Fruit fly (Drosophila melanogaster) whole organism, embryonic: Measurements from ENCODE around the gene CG9919.

Experiments used
- Atf6 ChIP-seq: fragments of 200-800 bp; sonication (Bioruptor generic); IDR thresholded peaks from 2 replicates; pipeline ENCODE4 v1.3.6; 2022; ENCODE audit warnings: missing biosample characterization, missing genetic modification characterization
- Awh ChIP-seq: fragments of 200-800 bp; sonication (Bioruptor generic); IDR thresholded peaks from 2 replicates; pipeline ENCODE4, ENCODE4 v1.3.6; 2022; ENCODE audit warnings: missing biosample characterization, missing genetic modification characterization
- Bgb ChIP-seq: fragments of 200-800 bp; sonication (Bioruptor generic); IDR thresholded peaks from 2 replicates; pipeline ENCODE4 v1.3.6; 2022; ENCODE audit warnings: missing biosample characterization, missing genetic modification characterization; ENCODE audit not compliant: partially characterized antibody
- CG10979 ChIP-seq: fragments of 200-800 bp; sonication (Bioruptor generic); optimal IDR thresholded peaks from 2 replicates; lab custom pipeline; 2018; ENCODE audit warnings: missing biosample characterization, mild to moderate bottlenecking, missing genetic modification characterization, moderate library complexity
- CG11247 ChIP-seq: fragments of 200-800 bp; sonication (Bioruptor generic); IDR thresholded peaks from 2 replicates; pipeline ENCODE4 v1.3.6; 2022; ENCODE audit warnings: missing biosample characterization, missing genetic modification characterization
- CG1233 ChIP-seq: fragments of 200-800 bp; sonication (Bioruptor generic); optimal IDR thresholded peaks from 4 replicates; lab custom pipeline; 2018; ENCODE audit warnings: missing biosample characterization, mild to moderate bottlenecking, missing genetic modification characterization
- CG13296 ChIP-seq: fragments of 200-800 bp; sonication (Bioruptor generic); optimal IDR thresholded peaks from 3 replicates; lab custom pipeline; 2018; ENCODE audit warnings: missing biosample characterization, mild to moderate bottlenecking, missing genetic modification characterization
- CG14710 ChIP-seq: fragments of 200-800 bp; sonication (Bioruptor generic); optimal IDR thresholded peaks from 3 replicates; lab custom pipeline; 2019; ENCODE audit warnings: missing biosample characterization, mild to moderate bottlenecking, missing genetic modification characterization, moderate library complexity
- CG1529 ChIP-seq: fragments of 200-800 bp; sonication (Bioruptor generic); optimal IDR thresholded peaks from 3 replicates; lab custom pipeline; 2018; ENCODE audit warnings: missing biosample characterization, missing genetic modification characterization
- CG15601 ChIP-seq: fragments of 200-800 bp; sonication (Bioruptor generic); optimal IDR thresholded peaks from 3 replicates; lab custom pipeline; 2019; ENCODE audit warnings: missing biosample characterization, mild to moderate bottlenecking, missing genetic modification characterization, moderate library complexity
- CG16779 ChIP-seq: fragments of 200-800 bp; sonication (Bioruptor generic); IDR thresholded peaks from 2 replicates; pipeline ENCODE4 v1.3.6; 2022; ENCODE audit warnings: missing biosample characterization, missing genetic modification characterization
- CG18764 ChIP-seq: fragments of 200-800 bp; sonication (Bioruptor generic); optimal IDR thresholded peaks from 3 replicates; lab custom pipeline; 2016; ENCODE audit warnings: missing biosample characterization, missing genetic modification characterization
- CG2120 ChIP-seq: fragments of 200-800 bp; sonication (Bioruptor generic); optimal IDR thresholded peaks from 3 replicates; lab custom pipeline; 2016; ENCODE audit warnings: missing biosample characterization, missing genetic modification characterization
- CG2875 ChIP-seq: fragments of 200-800 bp; sonication (Bioruptor generic); optimal IDR thresholded peaks from 2 replicates; lab custom pipeline; 2017; ENCODE audit warnings: missing biosample characterization, mild to moderate bottlenecking, missing genetic modification characterization, missing genetic modification reagents
- CG3838 ChIP-seq: fragments of 200-800 bp; sonication (Bioruptor generic); optimal IDR thresholded peaks from 3 replicates; lab custom pipeline; 2016; ENCODE audit warnings: missing biosample characterization, missing genetic modification characterization
- CG4282 ChIP-seq: fragments of 200-800 bp; sonication (Bioruptor generic); optimal IDR thresholded peaks from 2 replicates; lab custom pipeline; 2016; ENCODE audit warnings: missing biosample characterization, missing genetic modification characterization
- CG6689 ChIP-seq: fragments of 200-800 bp; sonication (Bioruptor generic); IDR thresholded peaks from 2 replicates; pipeline ENCODE4 v1.3.6; 2022; ENCODE audit warnings: missing biosample characterization, missing genetic modification characterization
- CG7745 ChIP-seq: fragments of 200-800 bp; sonication (Bioruptor generic); optimal IDR thresholded peaks from 2 replicates; lab custom pipeline; 2018; ENCODE audit warnings: missing biosample characterization, mild to moderate bottlenecking, missing genetic modification characterization, moderate library complexity
- Chrac-16 ChIP-seq: fragments of 200-800 bp; sonication (Bioruptor generic); optimal IDR thresholded peaks from 3 replicates; lab custom pipeline; 2016; ENCODE audit warnings: missing biosample characterization, missing genetic modification characterization
- Dbx ChIP-seq: fragments of 200-800 bp; sonication (Bioruptor generic); IDR thresholded peaks from 3 replicates; pipeline ENCODE4 v1.3.6; 2022; ENCODE audit warnings: missing biosample characterization, missing genetic modification characterization
- Dfd ChIP-seq, 2 experiments: fragments of >200 bp; optimal IDR thresholded peaks; 2 replicates each; lab custom pipeline; 2017; ENCODE audit warnings: missing biosample characterization in 2 of 2, missing genetic modification characterization in 2 of 2
- Dip2 ChIP-seq: fragments of 200-800 bp; sonication (Bioruptor generic); IDR thresholded peaks from 2 replicates; pipeline ENCODE4 v1.3.6; 2022; ENCODE audit warnings: missing biosample characterization, missing genetic modification characterization
- ERR ChIP-seq: fragments of 200-800 bp; sonication (Bioruptor generic); optimal IDR thresholded peaks from 2 replicates; lab custom pipeline; 2016; ENCODE audit warnings: missing biosample characterization, missing genetic modification characterization
- Ets97D ChIP-seq: fragments of 200-800 bp; sonication (Bioruptor generic); optimal IDR thresholded peaks from 3 replicates; lab custom pipeline; 2016; ENCODE audit warnings: missing biosample characterization, missing genetic modification characterization
- NC2β ChIP-seq: fragments of 200-800 bp; sonication (Bioruptor generic); optimal IDR thresholded peaks from 2 replicates; lab custom pipeline; 2016; ENCODE audit warnings: missing biosample characterization, missing genetic modification characterization
- Nf-YB ChIP-seq: fragments of 200-800 bp; sonication (Bioruptor generic); optimal IDR thresholded peaks from 3 replicates; lab custom pipeline; 2019; ENCODE audit warnings: missing biosample characterization, mild to moderate bottlenecking, missing genetic modification characterization, moderate library complexity
- NfI ChIP-seq: fragments of 200-800 bp; sonication (Bioruptor generic); optimal IDR thresholded peaks from 3 replicates; lab custom pipeline; 2018; ENCODE audit warnings: missing biosample characterization, mild to moderate bottlenecking, missing genetic modification characterization, moderate library complexity
- Poxn ChIP-seq: fragments of 200-800 bp; sonication (Bioruptor generic); IDR thresholded peaks from 2 replicates; pipeline ENCODE4 v1.3.6; 2022; ENCODE audit warnings: missing biosample characterization, missing genetic modification characterization
- Rx ChIP-seq: fragments of 200-800 bp; sonication (Bioruptor generic); IDR thresholded peaks from 2 replicates; pipeline ENCODE4 v1.3.6; 2022; ENCODE audit warnings: missing biosample characterization, missing genetic modification characterization
- Scr ChIP-seq: fragments of 200-800 bp; sonication (Bioruptor generic); IDR thresholded peaks from 2 replicates; pipeline ENCODE4 v1.3.6; 2022; ENCODE audit warnings: missing biosample characterization, missing genetic modification characterization; ENCODE audit not compliant: partially characterized antibody
- Spps ChIP-seq: fragments of 200-800 bp; sonication (Bioruptor generic); optimal IDR thresholded peaks from 2 replicates; lab custom pipeline; 2018; ENCODE audit warnings: missing biosample characterization, mild to moderate bottlenecking, missing genetic modification characterization
- TFAM ChIP-seq: fragments of 200-800 bp; sonication (Bioruptor generic); optimal IDR thresholded peaks from 2 replicates; lab custom pipeline; 2017; ENCODE audit warnings: missing biosample characterization, missing genetic modification characterization, inconsistent platforms
- Tbp ChIP-seq: fragments of >200 bp; optimal IDR thresholded peaks from 2 replicates; lab custom pipeline; 2018; ENCODE audit warnings: missing biosample characterization, missing genetic modification characterization
- ara ChIP-seq: fragments of 200-800 bp; sonication (Bioruptor generic); IDR thresholded peaks from 2 replicates; pipeline ENCODE4 v1.3.6; 2022; ENCODE audit warnings: missing biosample characterization, missing genetic modification characterization
- cas ChIP-seq: fragments of 200-800 bp; sonication (Bioruptor generic); IDR thresholded peaks from 2 replicates; pipeline ENCODE4 v1.3.6; 2022; ENCODE audit warnings: missing biosample characterization, missing genetic modification characterization
- danr ChIP-seq: fragments of 200-800 bp; sonication (Bioruptor generic); IDR thresholded peaks from 2 replicates; pipeline ENCODE4 v1.3.6; 2022; ENCODE audit warnings: missing biosample characterization, missing genetic modification characterization
- dati ChIP-seq: fragments of 200-800 bp; sonication (Bioruptor generic); IDR thresholded peaks from 2 replicates; pipeline ENCODE4 v1.3.6; 2022; ENCODE audit warnings: missing biosample characterization, missing genetic modification characterization
- dysf ChIP-seq: fragments of 200-800 bp; sonication (Bioruptor generic); IDR thresholded peaks from 3 replicates; pipeline ENCODE4 v1.3.6; 2022; ENCODE audit warnings: missing biosample characterization, missing genetic modification characterization
- gcm ChIP-seq: fragments of 200-800 bp; sonication (Bioruptor generic); optimal IDR thresholded peaks from 2 replicates; lab custom pipeline; 2019; ENCODE audit warnings: missing biosample characterization, mild to moderate bottlenecking, missing genetic modification characterization, moderate library complexity
- ham ChIP-seq: fragments of 200-800 bp; sonication (Bioruptor generic); IDR thresholded peaks from 2 replicates; pipeline ENCODE4 v1.3.6; 2022; ENCODE audit warnings: missing biosample characterization, missing genetic modification characterization
- hth ChIP-seq: fragments of >200 bp; optimal IDR thresholded peaks from 2 replicates; lab custom pipeline; 2017; ENCODE audit warnings: inconsistent platforms
- prd ChIP-seq, 3 experiments: fragments of >200 bp in 2 of 3; fragments of 200-800 bp in 1 of 3; sonication (Bioruptor generic) in 1 of 3; optimal IDR thresholded peaks in 2 of 3; IDR thresholded peaks in 1 of 3; 2 replicates in 2 of 3; 3 replicates in 1 of 3; pipeline versions ENCODE4 v1.3.6 to Lab custom; 2017 to 2022; ENCODE audit warnings: missing biosample characterization in 1 of 3, missing genetic modification characterization in 1 of 3
- pros ChIP-seq: fragments of 200-800 bp; sonication (Bioruptor generic); optimal IDR thresholded peaks from 3 replicates; lab custom pipeline; 2019; ENCODE audit warnings: missing biosample characterization, mild to moderate bottlenecking, missing genetic modification characterization, moderate library complexity
- psq ChIP-seq: fragments of 200-800 bp; sonication (Bioruptor generic); optimal IDR thresholded peaks from 2 replicates; lab custom pipeline; 2017; ENCODE audit warnings: missing biosample characterization, missing genetic modification characterization
- salm ChIP-seq: fragments of 200-800 bp; sonication (Bioruptor generic); optimal IDR thresholded peaks from 2 replicates; lab custom pipeline; 2018; ENCODE audit warnings: missing biosample characterization, mild to moderate bottlenecking, missing genetic modification characterization
- scrt ChIP-seq: fragments of 200-800 bp; sonication (Bioruptor generic); optimal IDR thresholded peaks from 2 replicates; lab custom pipeline; 2018; ENCODE audit warnings: missing biosample characterization, mild to moderate bottlenecking, missing genetic modification characterization, moderate library complexity
- sens ChIP-seq: fragments of 200-800 bp; sonication (Bioruptor generic); peaks from one replicate; lab custom pipeline; 2016; ENCODE audit warnings: missing biosample characterization, missing genetic modification characterization
- tio ChIP-seq: fragments of 200-800 bp; sonication (Bioruptor generic); optimal IDR thresholded peaks from 2 replicates; lab custom pipeline; 2017; ENCODE audit warnings: missing biosample characterization, missing genetic modification characterization, inconsistent platforms
- tna ChIP-seq: fragments of 200-800 bp; sonication (Bioruptor generic); IDR thresholded peaks from 2 replicates; pipeline ENCODE4 v1.3.6; 2022; ENCODE audit warnings: missing biosample characterization, missing genetic modification characterization; ENCODE audit not compliant: partially characterized antibody
- toy ChIP-seq: fragments of 200-800 bp; sonication (Bioruptor generic); IDR thresholded peaks from 2 replicates; pipeline ENCODE4 v1.3.6; 2022; ENCODE audit warnings: missing biosample characterization, missing genetic modification characterization
- yki ChIP-seq: fragments of >200 bp; optimal IDR thresholded peaks from 3 replicates; lab custom pipeline; 2018
- zf30C ChIP-seq: fragments of 200-800 bp; sonication (Bioruptor generic); optimal IDR thresholded peaks from 3 replicates; lab custom pipeline; 2018; ENCODE audit warnings: missing biosample characterization, mild to moderate bottlenecking, missing genetic modification characterization

Gene CG9919

DNA sequence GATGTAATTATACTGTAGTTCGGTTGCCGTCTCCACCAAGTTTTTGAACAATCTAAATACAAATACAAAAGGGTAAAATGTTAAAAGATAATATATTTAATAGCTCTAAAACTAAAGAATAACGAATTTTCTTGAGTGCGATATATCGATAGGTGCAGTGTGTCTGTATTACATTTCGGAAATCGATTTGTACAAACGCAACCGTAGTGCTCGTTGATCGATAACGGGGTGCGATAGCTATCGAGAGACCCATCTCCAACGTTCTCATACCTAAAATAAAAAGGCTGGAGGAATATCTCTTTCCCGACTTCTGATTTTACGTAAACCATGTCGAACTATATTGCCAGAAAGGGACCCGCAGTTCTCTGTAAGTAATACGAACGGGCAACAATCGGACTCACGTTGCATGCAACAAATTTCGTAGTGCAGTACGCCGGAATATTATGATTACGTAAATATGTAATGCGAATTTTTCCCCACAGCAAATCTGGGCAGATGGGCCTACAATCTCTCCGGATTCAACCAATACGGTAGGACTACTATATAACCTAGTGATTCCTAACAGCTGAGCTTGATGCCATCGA is 44.4 kb downstream of the CG9919 start, which contains the start of gene UQCR-14 (continued):
- TF ChIP-seq zf30C (GFP tag; lab: Kevin White, UChicago) (peak; percentile 40), Awh (GFP tag; lab: Robert Waterston, UW) (no peak), Atf6 (GFP tag; lab: Robert Waterston, UW) (no peak), CG2120 (GFP tag; lab: Kevin White, UChicago) (peak; percentile 56), cas (no peak), scrt (GFP tag; lab: Kevin White, UChicago) (no peak), CG15601 (tag; lab: Kevin White, UChicago) (no peak), CG10979 (tag; lab: Kevin White, UChicago) (peak; percentile 32), tna (GFP tag; lab: Robert Waterston, UW) (peak; percentile 97), CG18764 (GFP tag; lab: Kevin White, UChicago) (peak; percentile 12), CG16779 (no peak), CG6689 (GFP tag; lab: Robert Waterston, UW) (no peak), TFAM (GFP tag; lab: Kevin White, UChicago) (no peak), ERR (GFP tag; lab: Kevin White, UChicago) (no peak), Dip2 (GFP tag; lab: Robert Waterston, UW) (no peak), psq (GFP tag; lab: Kevin White, UChicago) (no peak), yki (lab: Kevin White, UChicago) (no peak), toy (GFP tag; lab: Robert Waterston, UW) (no peak), NfI (GFP tag; lab: Kevin White, UChicago) (peak; percentile 4), pros (GFP tag; lab: Kevin White, UChicago) (no peak), CG1529 (no peak), dati (GFP tag; lab: Robert Waterston, UW) (no peak), salm (tag; lab: Kevin White, UChicago) (no peak), CG4282 (GFP tag; lab: Kevin White, UChicago) (no peak), Ets97D (GFP tag; lab: Kevin White, UChicago) (peak; percentile 86), ara (GFP tag; lab: Robert Waterston, UW) (no peak), dysf (GFP tag; lab: Robert Waterston, UW) (peak; percentile 21; the same call in 1 of the 3 replicates), sens (peak; percentile 90), CG13296 (GFP tag; lab: Kevin White, UChicago) (peak; percentile 44), ham (GFP tag; lab: Robert Waterston, UW) (no peak), NC2β (GFP tag; lab: Kevin White, UChicago) (no peak), CG3838 (GFP tag; lab: Kevin White, UChicago) (no peak), CG2875 (GFP tag; lab: Kevin White, UChicago) (no peak), prd (optimal IDR thresholded peaks at IDR 0.05; lab: Kevin White, UChicago) (no peak), prd (GFP tag; IDR thresholded peaks at IDR 0.05; lab: Robert Waterston, UW) (no peak), Scr (GFP tag; lab: Robert Waterston, UW) (peak; percentile 95), Dfd (GFP tag; optimal IDR thresholded peaks at IDR 0.05; lab: Kevin White, UChicago) (no peak), gcm (GFP tag; lab: Kevin White, UChicago) (no peak), CG1233 (GFP tag; lab: Kevin White, UChicago) (no peak), CG11247 (GFP tag; lab: Robert Waterston, UW) (peak; percentile 18; the same call in 1 of the 2 replicates), Rx (GFP tag; lab: Robert Waterston, UW) (no peak), Dbx (GFP tag; lab: Robert Waterston, UW) (peak; percentile 66), CG14710 (peak; percentile 89), Tbp (GFP tag; lab: Kevin White, UChicago) (no peak), hth (lab: Kevin White, UChicago) (no peak), Nf-YB (GFP tag; lab: Kevin White, UChicago) (no peak), CG7745 (tag; lab: Kevin White, UChicago) (no peak), Poxn (GFP tag; lab: Robert Waterston, UW) (no peak), Spps (tag; lab: Kevin White, UChicago) (no peak), Bgb (GFP tag; lab: Robert Waterston, UW) (peak; percentile 99), Chrac-16 (GFP tag; lab: Kevin White, UChicago) (peak; percentile 9), tio (no peak), danr (GFP tag; lab: Robert Waterston, UW) (no peak)
